Fruit fly (Drosophila melanogaster) whole organism, embryonic: ENCODE measurements around the gene Spt7.

Source experiments
- Abd-B ChIP-seq: fragments of 200-800 bp; sonication (Bioruptor generic); optimal IDR thresholded peaks from 2 replicates; lab custom pipeline; 2018; ENCODE audit warnings: missing biosample characterization, mild to moderate bottlenecking, missing genetic modification characterization, moderate library complexity
- Atf-2 ChIP-seq: fragments of 200-800 bp; sonication (Bioruptor generic); optimal IDR thresholded peaks from 2 replicates; lab custom pipeline; 2016; ENCODE audit warnings: missing biosample characterization, missing genetic modification characterization
- B-H2 ChIP-seq: fragments of 200-800 bp; sonication (Bioruptor generic); optimal IDR thresholded peaks from 2 replicates; lab custom pipeline; 2018; ENCODE audit warnings: missing biosample characterization, mild to moderate bottlenecking, missing genetic modification characterization
- C15 ChIP-seq: fragments of 200-800 bp; sonication (Bioruptor generic); IDR thresholded peaks from 3 replicates; pipeline ENCODE4 v1.3.6; 2022; ENCODE audit warnings: missing biosample characterization, missing genetic modification characterization
- CG11247 ChIP-seq: fragments of 200-800 bp; sonication (Bioruptor generic); IDR thresholded peaks from 2 replicates; pipeline ENCODE4 v1.3.6; 2022; ENCODE audit warnings: missing biosample characterization, missing genetic modification characterization
- CG11560 ChIP-seq: fragments of 200-800 bp; sonication (Bioruptor generic); IDR thresholded peaks from 3 replicates; pipeline ENCODE4 v1.3.6; 2022; ENCODE audit warnings: missing biosample characterization, missing genetic modification characterization
- CG12659 ChIP-seq: fragments of 200-800 bp; sonication (Bioruptor generic); optimal IDR thresholded peaks from 3 replicates; lab custom pipeline; 2017; ENCODE audit warnings: mild to moderate bottlenecking, missing biosample characterization, missing genetic modification reagents, missing genetic modification characterization
- CG16813 ChIP-seq: fragments of 200-800 bp; sonication (Bioruptor generic); IDR thresholded peaks from 3 replicates; pipeline ENCODE4 v1.3.6; 2022; ENCODE audit warnings: missing biosample characterization, missing genetic modification characterization; ENCODE audit not compliant: partially characterized antibody
- CG1832 ChIP-seq: fragments of 200-800 bp; sonication (Bioruptor generic); optimal IDR thresholded peaks from 2 replicates; lab custom pipeline; 2017; ENCODE audit warnings: missing biosample characterization, mild to moderate bottlenecking, missing genetic modification characterization, inconsistent platforms
- CG31224 ChIP-seq: fragments of 200-800 bp; sonication (Bioruptor generic); IDR thresholded peaks from 2 replicates; pipeline ENCODE4 v1.3.6; 2022; ENCODE audit warnings: missing biosample characterization, missing genetic modification characterization
- CG3847 ChIP-seq: fragments of 200-800 bp; sonication (Bioruptor generic); IDR thresholded peaks from 2 replicates; pipeline ENCODE4 v1.3.6; 2022; ENCODE audit warnings: missing biosample characterization, missing genetic modification characterization
- CG3995 ChIP-seq: fragments of 200-800 bp; sonication (Bioruptor generic); optimal IDR thresholded peaks from 3 replicates; lab custom pipeline; 2016; ENCODE audit warnings: missing biosample characterization, missing genetic modification characterization
- CG43689 ChIP-seq: fragments of 200-800 bp; sonication (Bioruptor generic); IDR thresholded peaks from 2 replicates; pipeline ENCODE4 v1.3.6; 2022; ENCODE audit warnings: missing biosample characterization, missing genetic modification characterization
- CG7556 ChIP-seq: fragments of 200-800 bp; sonication (Bioruptor generic); optimal IDR thresholded peaks from 2 replicates; lab custom pipeline; 2017; ENCODE audit warnings: missing biosample characterization, mild to moderate bottlenecking, missing genetic modification characterization
- CG7786 ChIP-seq: fragments of 200-800 bp; sonication (Bioruptor generic); optimal IDR thresholded peaks from 2 replicates; lab custom pipeline; 2016; ENCODE audit warnings: missing biosample characterization, missing genetic modification characterization
- CG7839 ChIP-seq: fragments of 200-800 bp; sonication (Bioruptor generic); optimal IDR thresholded peaks from 3 replicates; lab custom pipeline; 2018; ENCODE audit warnings: missing biosample characterization, mild to moderate bottlenecking, missing genetic modification characterization, moderate library complexity
- CG8089 ChIP-seq: fragments of 200-800 bp; sonication (Bioruptor generic); optimal IDR thresholded peaks from 3 replicates; lab custom pipeline; 2016; ENCODE audit warnings: missing biosample characterization, missing genetic modification characterization
- CG8290 ChIP-seq, 3 experiments: fragments of 200-800 bp; sonication (Bioruptor generic); optimal IDR thresholded peaks; 2 replicates each; lab custom pipeline; 2016 to 2019; ENCODE audit warnings: missing biosample characterization in 3 of 3, missing genetic modification characterization in 3 of 3, mild to moderate bottlenecking in 2 of 3, moderate library complexity in 1 of 3
- CG9817 ChIP-seq: fragments of 200-800 bp; sonication (Bioruptor generic); optimal IDR thresholded peaks from 2 replicates; lab custom pipeline; 2018; ENCODE audit warnings: missing biosample characterization, mild to moderate bottlenecking, missing genetic modification characterization, moderate library complexity
- Gug ChIP-seq: fragments of 200-800 bp; sonication (Bioruptor generic); IDR thresholded peaks from 4 replicates; pipeline ENCODE4 v1.3.6; 2022; ENCODE audit warnings: missing biosample characterization, missing genetic modification characterization
- HLH3B ChIP-seq: fragments of 200-800 bp; sonication (Bioruptor generic); IDR thresholded peaks from 2 replicates; pipeline ENCODE4 v1.3.6; 2022; ENCODE audit warnings: missing biosample characterization, missing genetic modification characterization
- HmgZ ChIP-seq: fragments of 200-800 bp; sonication (Bioruptor generic); optimal IDR thresholded peaks from 2 replicates; lab custom pipeline; 2018; ENCODE audit warnings: missing biosample characterization, mild to moderate bottlenecking, missing genetic modification characterization
- Hr78 ChIP-seq, 2 experiments: fragments of 200-800 bp in 1 of 2; fragments of >200 bp in 1 of 2; sonication (Bioruptor generic) in 1 of 2; optimal IDR thresholded peaks; 2 replicates each; lab custom pipeline; 2017 to 2019; ENCODE audit warnings: missing biosample characterization in 2 of 2, missing genetic modification characterization in 2 of 2, mild to moderate bottlenecking in 1 of 2, moderate library complexity in 1 of 2
- Mrtf ChIP-seq: fragments of 200-800 bp; sonication (Bioruptor generic); IDR thresholded peaks from 3 replicates; pipeline ENCODE4 v1.3.6; 2022; ENCODE audit warnings: missing biosample characterization, missing genetic modification characterization
- NK7.1 ChIP-seq: fragments of 200-800 bp; sonication (Bioruptor generic); optimal IDR thresholded peaks from 3 replicates; lab custom pipeline; 2016; ENCODE audit warnings: missing biosample characterization, missing genetic modification characterization
- Nf-YC ChIP-seq: fragments of 200-800 bp; optimal IDR thresholded peaks from 3 replicates; lab custom pipeline; 2019; ENCODE audit warnings: missing biosample characterization, mild to moderate bottlenecking, missing genetic modification characterization, moderate library complexity
- Rfx ChIP-seq: fragments of 200-800 bp; sonication (Bioruptor generic); IDR thresholded peaks from 2 replicates; pipeline ENCODE4 v1.3.6; 2022; ENCODE audit warnings: missing biosample characterization, missing genetic modification characterization
- Sry-δ ChIP-seq: fragments of 200-800 bp; sonication (Bioruptor generic); optimal IDR thresholded peaks from 2 replicates; lab custom pipeline; 2016; ENCODE audit warnings: missing biosample characterization, missing genetic modification characterization
- YL-1 ChIP-seq: fragments of 200-800 bp; sonication (Bioruptor generic); optimal IDR thresholded peaks from 3 replicates; lab custom pipeline; 2017; ENCODE audit warnings: missing biosample characterization, mild to moderate bottlenecking, missing genetic modification characterization
- ase ChIP-seq: fragments of 200-800 bp; sonication (Bioruptor generic); IDR thresholded peaks from 3 replicates; pipeline ENCODE4 v1.3.6; 2022; ENCODE audit warnings: missing biosample characterization, missing genetic modification characterization
- ash1 ChIP-seq: fragments of 200-800 bp; sonication (Bioruptor generic); optimal IDR thresholded peaks from 2 replicates; lab custom pipeline; 2018; ENCODE audit warnings: missing biosample characterization, mild to moderate bottlenecking, missing genetic modification characterization
- bab2 ChIP-seq: fragments of 200-800 bp; sonication (Bioruptor generic); optimal IDR thresholded peaks from 2 replicates; lab custom pipeline; 2016; ENCODE audit warnings: missing biosample characterization, missing genetic modification characterization
- bigmax ChIP-seq: fragments of 200-800 bp; sonication (Bioruptor generic); optimal IDR thresholded peaks from 2 replicates; lab custom pipeline; 2018; ENCODE audit warnings: missing biosample characterization, mild to moderate bottlenecking, missing genetic modification characterization
- croc ChIP-seq: fragments of 200-800 bp; sonication (Bioruptor generic); conservative IDR thresholded peaks from 3 replicates; pipeline ENCODE4 v1.3.6; 2022; ENCODE audit warnings: missing biosample characterization, missing genetic modification characterization
- da ChIP-seq: fragments of 200-800 bp; sonication (Bioruptor generic); optimal IDR thresholded peaks from 2 replicates; lab custom pipeline; 2016; ENCODE audit warnings: missing biosample characterization, missing genetic modification characterization
- dimm ChIP-seq: fragments of 200-800 bp; sonication (Bioruptor generic); IDR thresholded peaks from 2 replicates; pipeline ENCODE4 v1.3.6; 2022; ENCODE audit warnings: missing biosample characterization, missing genetic modification characterization
- dmrt11E ChIP-seq: fragments of 200-800 bp; sonication (Bioruptor generic); optimal IDR thresholded peaks from 3 replicates; lab custom pipeline; 2018; ENCODE audit warnings: missing biosample characterization, mild to moderate bottlenecking, missing genetic modification characterization, moderate library complexity
- dysf ChIP-seq: fragments of 200-800 bp; sonication (Bioruptor generic); IDR thresholded peaks from 3 replicates; pipeline ENCODE4 v1.3.6; 2022; ENCODE audit warnings: missing biosample characterization, missing genetic modification characterization
- exex ChIP-seq: fragments of 200-800 bp; sonication (Bioruptor generic); optimal IDR thresholded peaks from 4 replicates; lab custom pipeline; 2018; ENCODE audit warnings: missing biosample characterization, mild to moderate bottlenecking, missing genetic modification characterization, moderate library complexity
- fd3F ChIP-seq: fragments of 200-800 bp; sonication (Bioruptor generic); optimal IDR thresholded peaks from 2 replicates; lab custom pipeline; 2018; ENCODE audit warnings: missing biosample characterization, mild to moderate bottlenecking, missing genetic modification characterization, moderate library complexity
- ftz-f1 ChIP-seq: fragments of 200-800 bp; sonication (Bioruptor generic); optimal IDR thresholded peaks from 2 replicates; lab custom pipeline; 2016; ENCODE audit warnings: missing biosample characterization, missing genetic modification characterization
- insv ChIP-seq, 2 experiments: fragments of 200-800 bp; sonication (Bioruptor generic); optimal IDR thresholded peaks; 3 replicates each; lab custom pipeline; 2016 to 2018; ENCODE audit warnings: missing biosample characterization in 2 of 2, missing genetic modification characterization in 2 of 2
- klu ChIP-seq: fragments of 200-800 bp; sonication (Bioruptor generic); IDR thresholded peaks from 2 replicates; pipeline ENCODE4 v1.3.6; 2022; ENCODE audit warnings: missing biosample characterization, missing genetic modification characterization
- nom ChIP-seq: fragments of 200-800 bp; sonication (Bioruptor generic); optimal IDR thresholded peaks from 2 replicates; lab custom pipeline; 2017; ENCODE audit warnings: missing biosample characterization, missing genetic modification characterization, mild to moderate bottlenecking, moderate library complexity, missing genetic modification reagents
- odd ChIP-seq: fragments of 200-800 bp; sonication (Bioruptor generic); optimal IDR thresholded peaks from 2 replicates; lab custom pipeline; 2017; ENCODE audit warnings: missing biosample characterization, mild to moderate bottlenecking, missing genetic modification characterization
- onecut ChIP-seq: fragments of 200-800 bp; sonication (Bioruptor generic); IDR thresholded peaks from 2 replicates; pipeline ENCODE4 v1.3.6; 2022; ENCODE audit warnings: missing biosample characterization, missing genetic modification characterization
- salm ChIP-seq: fragments of 200-800 bp; sonication (Bioruptor generic); optimal IDR thresholded peaks from 2 replicates; lab custom pipeline; 2018; ENCODE audit warnings: missing biosample characterization, mild to moderate bottlenecking, missing genetic modification characterization
- slbo ChIP-seq: fragments of 200-800 bp; sonication (Bioruptor generic); IDR thresholded peaks from 2 replicates; pipeline ENCODE4 v1.3.6; 2022; ENCODE audit warnings: missing biosample characterization, missing genetic modification characterization
- sr ChIP-seq: fragments of 200-800 bp; sonication (Bioruptor generic); IDR thresholded peaks from 3 replicates; pipeline ENCODE4 v1.3.6; 2022; ENCODE audit warnings: missing biosample characterization, missing genetic modification characterization
- zen ChIP-seq: fragments of 200-800 bp; sonication (Bioruptor generic); optimal IDR thresholded peaks from 3 replicates; lab custom pipeline; 2018; ENCODE audit warnings: missing biosample characterization, mild to moderate bottlenecking, missing genetic modification characterization, moderate library complexity

Spt7 gene

DNA sequence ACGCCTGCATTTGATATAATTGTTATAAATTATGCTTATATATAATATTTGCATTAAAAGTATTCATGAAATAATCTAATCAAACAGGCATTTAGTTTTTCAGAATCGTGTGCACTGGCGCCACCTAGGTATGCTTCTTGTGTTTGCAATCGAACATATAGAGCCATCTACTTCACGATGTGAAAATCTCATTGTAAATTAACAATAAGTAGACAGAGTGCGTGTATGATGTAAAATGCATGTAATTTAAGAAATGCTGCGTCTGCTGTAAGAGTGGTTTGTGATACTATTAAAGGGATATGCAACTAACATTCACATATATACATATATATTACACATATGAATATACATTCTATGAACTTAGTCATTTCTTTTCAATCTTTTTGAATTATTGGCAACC, 30.0 kb upstream of the Spt7 start (continued):
- TF ChIP-seq dmrt11E (tag; lab: Kevin White, UChicago) (peak; percentile 0), slbo (GFP tag; lab: Robert Waterston, UW) (peak; percentile 59; the same call in 1 of the 2 replicates), fd3F (GFP tag; lab: Kevin White, UChicago) (no peak), Rfx (GFP tag; lab: Robert Waterston, UW) (peak; percentile 72), CG8290 (GFP tag; optimal IDR thresholded peaks at IDR 0.05; lab: Kevin White, UChicago) (peak; percentile 2), CG8290 (tag; optimal IDR thresholded peaks at IDR 0.05; lab: Kevin White, UChicago) (peak in 1 of 2 experiments; percentile 79), CG11247 (GFP tag; lab: Robert Waterston, UW) (peak; percentile 60), CG11560 (tag; lab: Robert Waterston, UW) (peak; percentile 48; the same call in 1 of the 3 replicates), CG8089 (GFP tag; lab: Kevin White, UChicago) (peak; percentile 8), CG7556 (GFP tag; lab: Kevin White, UChicago) (no peak), Nf-YC (tag; lab: Kevin White, UChicago) (peak; percentile 29), CG12659 (GFP tag; lab: Kevin White, UChicago) (peak; percentile 19), YL-1 (GFP tag; lab: Kevin White, UChicago) (no peak), NK7.1 (no peak), Sry-δ (GFP tag; lab: Kevin White, UChicago) (no peak), Hr78 (GFP tag; optimal IDR thresholded peaks at IDR 0.05; lab: Kevin White, UChicago) (no peak), Gug (GFP tag; lab: Robert Waterston, UW) (no peak), CG7839 (peak; percentile 47), bab2 (GFP tag; lab: Kevin White, UChicago) (peak; percentile 3), CG9817 (tag; lab: Kevin White, UChicago) (peak; percentile 57), zen (tag; lab: Kevin White, UChicago) (no peak)

DNA sequence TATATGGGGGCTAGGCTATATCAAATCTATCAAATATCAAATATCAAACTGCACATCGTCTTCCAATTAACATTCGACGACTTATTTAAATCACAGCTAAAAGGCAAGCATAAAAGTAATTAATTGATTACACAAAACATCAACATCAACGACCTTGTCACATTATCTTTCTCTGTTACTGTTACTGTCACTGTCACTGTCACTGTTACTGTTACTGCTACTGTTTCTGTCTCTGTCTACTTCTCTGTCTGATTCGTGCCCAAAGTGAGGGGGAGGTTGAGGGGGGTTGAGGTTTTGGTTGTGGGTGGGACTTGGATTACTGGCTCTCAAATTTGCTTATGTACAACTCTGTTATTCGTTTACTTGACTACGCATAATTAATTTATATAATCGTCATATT, 28.8 kb upstream of the Spt7 start:
- TF ChIP-seq CG3995 (peak; percentile 96), CG31224 (no peak), salm (no peak), dimm (GFP tag; lab: Robert Waterston, UW) (no peak), ash1 (GFP tag; lab: Kevin White, UChicago) (no peak), klu (GFP tag; lab: Robert Waterston, UW) (peak; percentile 38; the same call in 1 of the 2 replicates), CG7556 (GFP tag; lab: Kevin White, UChicago) (no peak), ftz-f1 (peak; percentile 38), croc (GFP tag; lab: Robert Waterston, UW) (no peak), ase (GFP tag; lab: Robert Waterston, UW) (no peak), odd (GFP tag; lab: Kevin White, UChicago) (no peak), CG1832 (GFP tag; lab: Kevin White, UChicago) (peak; percentile 69), Abd-B (GFP tag; lab: Kevin White, UChicago) (no peak), CG43689 (GFP tag; lab: Robert Waterston, UW) (no peak), CG3847 (GFP tag; lab: Robert Waterston, UW) (no peak), HmgZ (tag; lab: Kevin White, UChicago) (peak; percentile 16), CG12659 (GFP tag; lab: Kevin White, UChicago) (no peak), da (GFP tag; lab: Kevin White, UChicago) (no peak), CG16813 (GFP tag; lab: Robert Waterston, UW) (no peak), zen (tag; lab: Kevin White, UChicago) (no peak), Atf-2 (GFP tag; lab: Kevin White, UChicago) (no peak), sr (peak; percentile 35; the same call in 1 of the 3 replicates), B-H2 (GFP tag; lab: Kevin White, UChicago) (peak; percentile 2), insv (GFP tag; optimal IDR thresholded peaks at IDR 0.05; lab: Kevin White, UChicago) (peak in 1 of 2 experiments; percentile 34), bigmax (no peak), Mrtf (GFP tag; lab: Robert Waterston, UW) (no peak), exex (tag; lab: Kevin White, UChicago) (peak; percentile 76), CG7786 (GFP tag; lab: Kevin White, UChicago) (no peak), C15 (GFP tag; lab: Robert Waterston, UW) (no peak), dysf (no peak), nom (no peak), HLH3B (no peak), onecut (GFP tag; lab: Robert Waterston, UW) (no peak)
